Fruit fly (Drosophila melanogaster): ENCODE measurements around the gene woc.

DNA sequence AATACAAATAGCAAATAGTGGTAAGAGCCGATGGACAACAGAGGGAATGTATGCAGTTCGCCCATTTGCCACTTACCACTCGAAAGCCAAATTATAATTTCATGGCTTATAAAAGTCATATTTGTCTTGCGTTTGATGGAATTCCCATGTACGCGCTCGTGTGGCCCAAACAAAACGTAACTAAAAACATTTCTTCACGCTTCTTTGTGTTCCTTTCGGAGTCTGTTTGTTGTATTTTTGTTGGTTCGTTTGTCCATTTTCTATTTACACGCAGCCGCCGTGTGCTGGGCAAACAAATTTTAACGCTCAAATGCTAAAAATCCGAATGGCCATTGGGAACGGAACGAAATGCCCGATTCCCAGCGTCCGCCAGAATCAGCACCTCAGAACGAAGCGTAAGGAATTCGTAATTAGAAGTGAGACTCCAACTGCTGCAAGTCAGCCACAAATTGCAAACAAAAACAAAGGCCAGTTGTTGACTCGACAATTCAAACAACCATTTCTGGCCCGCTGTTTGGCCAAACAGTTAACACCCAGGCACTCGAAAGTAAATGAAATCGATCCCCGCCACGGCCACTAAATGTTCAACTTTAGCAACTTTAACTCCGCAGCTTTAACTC, 55.0 kb downstream of the woc start:
- TF ChIP-seq CG10348 (GFP tag; IDR thresholded peaks at IDR 0.05), result no peak
- TF ChIP-seq rn (GFP tag; IDR thresholded peaks at IDR 0.05), result no peak
- no peak for TF ChIP-seq fd96Ca (GFP tag; IDR thresholded peaks at IDR 0.05)
- no peak for TF ChIP-seq CG9948 (tag; optimal IDR thresholded peaks at IDR 0.05)
- no peak for TF ChIP-seq CG13204 (GFP tag; optimal IDR thresholded peaks at IDR 0.05)
- no peak for TF ChIP-seq CG12605 (GFP tag; IDR thresholded peaks at IDR 0.05)
- no peak for TF ChIP-seq CG8159 (tag; optimal IDR thresholded peaks at IDR 0.05)
- no peak for TF ChIP-seq CG17806 (tag; optimal IDR thresholded peaks at IDR 0.05)
- no peak for TF ChIP-seq D1 (tag; optimal IDR thresholded peaks at IDR 0.05)
